Comparison of ENCODE assay signal across 2 fruit fly cellular contexts in the genomic region with DNA sequence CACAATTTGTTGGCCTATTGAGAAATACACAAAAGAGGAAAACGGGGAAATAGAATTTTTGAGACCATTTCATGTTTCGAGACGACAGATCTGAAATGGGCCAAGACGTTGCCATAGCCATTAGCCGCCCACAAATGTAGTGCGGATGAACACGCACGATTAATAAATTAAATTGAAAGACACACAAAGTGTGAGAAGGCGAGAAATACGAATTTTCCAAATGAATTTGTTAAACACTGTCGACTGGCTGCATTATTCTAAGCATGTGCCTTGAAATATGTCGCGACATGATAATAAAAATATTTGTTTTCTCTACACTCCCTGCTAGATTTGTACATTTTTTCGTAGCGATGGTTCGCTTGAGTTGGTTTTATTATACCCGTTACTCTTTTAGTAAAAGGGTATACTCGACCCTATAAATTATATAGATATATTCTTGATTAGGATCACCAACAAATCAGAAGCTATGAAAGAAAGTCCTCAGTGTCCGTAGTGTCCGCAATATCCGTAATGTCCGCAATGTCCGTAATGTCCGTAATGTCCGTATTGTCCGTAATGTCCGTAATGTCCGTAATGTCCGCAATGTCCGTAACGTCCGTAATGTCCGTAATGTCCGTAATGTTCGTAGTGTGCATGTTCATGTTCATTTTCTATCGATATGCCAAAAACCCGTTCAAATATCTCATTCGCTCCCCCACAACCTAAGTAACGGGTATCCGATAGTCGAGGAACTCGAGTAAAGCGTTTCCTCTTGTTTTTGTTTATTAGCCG.
A peak's percentile ranks its signal among the peaks of the same experiment; 100 is the strongest.
TF ChIP-seq lines count a peak whose summit lies in the region.

No protein-coding gene starts in this region.

- TF ChIP-seq CTCF in whole organism, embryonic (GFP tag; optimal IDR thresholded peaks at IDR 0.05; lab: Kevin White, UChicago), result no peak

TF ChIP-seq in whole organism, embryonic, 481 proteins besides CTCF, POLR2A, EP300 and RAD21 (continues in another document):
- TF ChIP-seq Jarid2 (GFP tag; optimal IDR thresholded peaks at IDR 0.05; lab: Kevin White, UChicago) (no peak), CG12299 (tag; optimal IDR thresholded peaks at IDR 0.05; lab: Kevin White, UChicago) (no peak), CG32772 (GFP tag; IDR thresholded peaks at IDR 0.05; lab: Robert Waterston, UW) (no peak), Nf-YC (tag; optimal IDR thresholded peaks at IDR 0.05; lab: Kevin White, UChicago) (peak; percentile 7), Hand (GFP tag; optimal IDR thresholded peaks at IDR 0.05; lab: Kevin White, UChicago) (no peak), CG6791 (GFP tag; IDR thresholded peaks at IDR 0.05; lab: Robert Waterston, UW; ENCODE audit: partially characterized antibody) (no peak), en (GFP tag; optimal IDR thresholded peaks at IDR 0.05; lab: Kevin White, UChicago) (no peak), CG11560 (tag; IDR thresholded peaks at IDR 0.05; lab: Robert Waterston, UW) (no peak), CG13287 (GFP tag; IDR thresholded peaks at IDR 0.05; lab: Robert Waterston, UW; ENCODE audit: partially characterized antibody) (no peak), Rx (GFP tag; IDR thresholded peaks at IDR 0.05; lab: Robert Waterston, UW) (no peak), CG6854 (GFP tag; optimal IDR thresholded peaks at IDR 0.05; lab: Kevin White, UChicago) (no peak), CG18476 (GFP tag; optimal IDR thresholded peaks at IDR 0.05; lab: Kevin White, UChicago) (peak; percentile 34), nmo (GFP tag; optimal IDR thresholded peaks at IDR 0.05; lab: Kevin White, UChicago) (peak; percentile 54), z (GFP tag; IDR thresholded peaks at IDR 0.05; lab: Robert Waterston, UW) (no peak), peb (GFP tag; IDR thresholded peaks at IDR 0.05; lab: Robert Waterston, UW) (no peak), her (GFP tag; optimal IDR thresholded peaks at IDR 0.05; lab: Kevin White, UChicago) (no peak), ato (GFP tag; IDR thresholded peaks at IDR 0.05; lab: Robert Waterston, UW; ENCODE audit: partially characterized antibody) (no peak), ap (GFP tag; IDR thresholded peaks at IDR 0.05; lab: Robert Waterston, UW) (no peak), CG16813 (GFP tag; IDR thresholded peaks at IDR 0.05; lab: Robert Waterston, UW; ENCODE audit: partially characterized antibody) (no peak), CG4282 (GFP tag; optimal IDR thresholded peaks at IDR 0.05; lab: Kevin White, UChicago) (no peak), rib (GFP tag; IDR thresholded peaks at IDR 0.05; lab: Robert Waterston, UW) (no peak), HLHmδ (GFP tag; optimal IDR thresholded peaks at IDR 0.05; lab: Kevin White, UChicago) (no peak), CG14965 (GFP tag; optimal IDR thresholded peaks at IDR 0.05; lab: Kevin White, UChicago; ENCODE audit: borderline replicate concordance) (no peak), sim (GFP tag; IDR thresholded peaks at IDR 0.05; lab: Robert Waterston, UW) (no peak), TFAM (GFP tag; optimal IDR thresholded peaks at IDR 0.05; lab: Kevin White, UChicago) (no peak), Hsf (GFP tag; optimal IDR thresholded peaks at IDR 0.05; lab: Kevin White, UChicago) (peak; percentile 55), CG5245 (GFP tag; optimal IDR thresholded peaks at IDR 0.05; lab: Kevin White, UChicago) (peak; percentile 9), ranshi (GFP tag; IDR thresholded peaks at IDR 0.05; lab: Robert Waterston, UW) (no peak), CG10366 (GFP tag; IDR thresholded peaks at IDR 0.05; lab: Robert Waterston, UW) (no peak), emc (GFP tag; optimal IDR thresholded peaks at IDR 0.05; lab: Kevin White, UChicago) (no peak), CG10979 (tag; optimal IDR thresholded peaks at IDR 0.05; lab: Kevin White, UChicago) (peak; percentile 52), CG18599 (GFP tag; optimal IDR thresholded peaks at IDR 0.05; lab: Kevin White, UChicago) (peak; percentile 1), tap (tag; optimal IDR thresholded peaks at IDR 0.05; lab: Kevin White, UChicago) (no peak), CG10267 (tag; optimal IDR thresholded peaks at IDR 0.05; lab: Kevin White, UChicago) (peak; percentile 4), slp2 (GFP tag; optimal IDR thresholded peaks at IDR 0.05; lab: Kevin White, UChicago) (no peak), CG12071 (GFP tag; optimal IDR thresholded peaks at IDR 0.05; lab: Kevin White, UChicago) (no peak), CG3281 (GFP tag; optimal IDR thresholded peaks at IDR 0.05; lab: Kevin White, UChicago) (peak; percentile 40), Hr3 (GFP tag; optimal IDR thresholded peaks at IDR 0.05; lab: Kevin White, UChicago) (no peak), Dfd (GFP tag; optimal IDR thresholded peaks at IDR 0.05; lab: Kevin White, UChicago) (no peak), dm (GFP tag; optimal IDR thresholded peaks at IDR 0.05; lab: Kevin White, UChicago) (no peak), nerfin-2 (GFP tag; IDR thresholded peaks at IDR 0.05; lab: Robert Waterston, UW; ENCODE audit: partially characterized antibody) (no peak), sug (tag; optimal IDR thresholded peaks at IDR 0.05; lab: Kevin White, UChicago) (peak; percentile 7)

TF ChIP-seq in whole organism, wandering third instar larva, 38 proteins besides CTCF, POLR2A, EP300 and RAD21:
- TF ChIP-seq sv (GFP tag; optimal IDR thresholded peaks at IDR 0.05; lab: Kevin White, UChicago) (peak; percentile 6), lola (GFP tag; optimal IDR thresholded peaks at IDR 0.05; lab: Kevin White, UChicago) (no peak)

Comparison
In these comparisons a context has a peak if more than half of its experiments do, and no peak if none do; other contexts are left out.
1. Of the 10 proteins assayed by ChIP-seq in both whole organism, embryonic and whole organism, wandering third instar larva: peak only in whole organism, embryonic: Abd-B; only in whole organism, wandering third instar larva: none; in both: none; in neither: 7; mixed calls (peak in some experiments, not most) for 2.